Worm (Caenorhabditis elegans) whole organism, late embryonic: ENCODE data around the gene die-1.

Experiments used
- C08G9.2 ChIP-seq: sonication (generic microtip); optimal IDR thresholded peaks from 2 replicates; lab custom pipeline; 2016; ENCODE audit warnings: mild to moderate bottlenecking, missing genetic modification characterization, moderate library complexity, missing compliant biosample characterization
- C38D4.7 ChIP-seq: fragments of 200-800 bp; sonication (Bioruptor generic); optimal IDR thresholded peaks from 2 replicates; lab custom pipeline; 2018; ENCODE audit warnings: mild to moderate bottlenecking, missing genetic modification characterization, moderate library complexity, missing compliant biosample characterization
- F13H6.1 ChIP-seq: sonication (generic microtip); optimal IDR thresholded peaks from 2 replicates; lab custom pipeline; 2016; ENCODE audit warnings: missing genetic modification characterization, missing compliant biosample characterization
- K02D7.2 ChIP-seq: sonication (generic microtip); optimal IDR thresholded peaks from 2 replicates; lab custom pipeline; 2017; ENCODE audit warnings: mild to moderate bottlenecking, missing genetic modification characterization, missing compliant biosample characterization
- K09A11.1 ChIP-seq: sonication (generic microtip); optimal IDR thresholded peaks from 2 replicates; lab custom pipeline; 2017; ENCODE audit warnings: antibody characterized with exemption, mild to moderate bottlenecking, missing genetic modification characterization, missing compliant biosample characterization; ENCODE audit not compliant: insufficient read depth
- ahr-1 ChIP-seq: sonication (generic microtip); optimal IDR thresholded peaks from 2 replicates; lab custom pipeline; 2016; ENCODE audit warnings: missing genetic modification characterization, missing compliant biosample characterization
- ceh-14 ChIP-seq: sonication (generic microtip); optimal IDR thresholded peaks from 2 replicates; lab custom pipeline; 2016; ENCODE audit warnings: missing genotype, missing genetic modification characterization, missing compliant biosample characterization
- ceh-19 ChIP-seq: fragments of 200-800 bp; sonication (Bioruptor generic); optimal IDR thresholded peaks from 2 replicates; lab custom pipeline; 2018; ENCODE audit warnings: mild to moderate bottlenecking, missing genetic modification characterization, missing compliant biosample characterization
- ceh-24 ChIP-seq: sonication (generic microtip); optimal IDR thresholded peaks from 2 replicates; lab custom pipeline; 2016; ENCODE audit warnings: mild to moderate bottlenecking, missing genetic modification characterization, missing compliant biosample characterization
- ceh-31 ChIP-seq: sonication (generic microtip); optimal IDR thresholded peaks from 2 replicates; lab custom pipeline; 2016; ENCODE audit warnings: missing genetic modification characterization, missing compliant biosample characterization
- ceh-34 ChIP-seq: sonication (generic microtip); optimal IDR thresholded peaks from 2 replicates; lab custom pipeline; 2016; ENCODE audit warnings: mild to moderate bottlenecking, missing genetic modification characterization, missing compliant biosample characterization
- ceh-45 ChIP-seq: fragments of 200-800 bp; sonication (Bioruptor generic); IDR thresholded peaks from 2 replicates; pipeline ENCODE4 v1.3.6; 2022; ENCODE audit warnings: missing genetic modification reagents, missing genetic modification characterization, missing compliant biosample characterization
- ceh-6 ChIP-seq: fragments of 200-800 bp; sonication (Bioruptor generic); optimal IDR thresholded peaks from 2 replicates; lab custom pipeline; 2018; ENCODE audit warnings: mild to moderate bottlenecking, missing genetic modification characterization, missing compliant biosample characterization
- ceh-9 ChIP-seq: sonication (generic microtip); optimal IDR thresholded peaks from 2 replicates; lab custom pipeline; 2016; ENCODE audit warnings: mild to moderate bottlenecking, missing genetic modification characterization, inconsistent platforms, missing compliant biosample characterization
- elt-2 ChIP-seq: sonication (generic microtip); optimal IDR thresholded peaks from 2 replicates; lab custom pipeline; 2016; ENCODE audit warnings: missing genetic modification reagents, missing genetic modification characterization, missing compliant biosample characterization
- elt-4 ChIP-seq: sonication (generic microtip); optimal IDR thresholded peaks from 2 replicates; lab custom pipeline; 2016; ENCODE audit warnings: missing genetic modification characterization, missing compliant biosample characterization
- ets-4 ChIP-seq: sonication (generic microtip); optimal IDR thresholded peaks from 2 replicates; lab custom pipeline; 2016; ENCODE audit warnings: missing genetic modification characterization, missing compliant biosample characterization
- fkh-10 ChIP-seq: fragments of 150-350 bp; optimal IDR thresholded peaks from 2 replicates; lab custom pipeline; 2014; ENCODE audit warnings: missing biosample characterization, missing genetic modification reagents, missing genetic modification characterization
- fkh-6 ChIP-seq: sonication (generic microtip); optimal IDR thresholded peaks from 2 replicates; lab custom pipeline; 2016; ENCODE audit warnings: missing genetic modification characterization, missing compliant biosample characterization
- hlh-13 ChIP-seq: fragments of 200-800 bp; sonication (Bioruptor generic); optimal IDR thresholded peaks from 2 replicates; lab custom pipeline; 2018; ENCODE audit warnings: mild to moderate bottlenecking, missing genetic modification characterization, missing compliant biosample characterization
- hlh-6 ChIP-seq: sonication (generic microtip); optimal IDR thresholded peaks from 2 replicates; lab custom pipeline; 2016; ENCODE audit warnings: missing genotype, missing genetic modification characterization, missing compliant biosample characterization
- lim-6 ChIP-seq: sonication (generic microtip); optimal IDR thresholded peaks from 2 replicates; lab custom pipeline; 2016; ENCODE audit warnings: missing genetic modification characterization, missing compliant biosample characterization
- lin-11 ChIP-seq: fragments of 200-800 bp; sonication (Bioruptor generic); optimal IDR thresholded peaks from 2 replicates; lab custom pipeline; 2018; ENCODE audit warnings: mild to moderate bottlenecking, missing genetic modification characterization, missing compliant biosample characterization
- mec-3 ChIP-seq: sonication (generic microtip); optimal IDR thresholded peaks from 2 replicates; lab custom pipeline; 2016; ENCODE audit warnings: borderline replicate concordance, missing genetic modification characterization, missing compliant biosample characterization
- nfya-1 ChIP-seq: sonication (generic microtip); optimal IDR thresholded peaks from 2 replicates; lab custom pipeline; 2017; ENCODE audit warnings: missing genetic modification characterization, mild to moderate bottlenecking, missing compliant biosample characterization, antibody characterized with exemption, moderate library complexity
- nhr-232 ChIP-seq: sonication (generic microtip); optimal IDR thresholded peaks from 2 replicates; lab custom pipeline; 2016; ENCODE audit warnings: missing genetic modification characterization, missing compliant biosample characterization
- npax-4 ChIP-seq: sonication (generic microtip); optimal IDR thresholded peaks from 2 replicates; lab custom pipeline; 2016; ENCODE audit warnings: missing genetic modification characterization, missing compliant biosample characterization
- odd-2 ChIP-seq: sonication (generic microtip); optimal IDR thresholded peaks from 2 replicates; lab custom pipeline; 2017; ENCODE audit warnings: antibody characterized with exemption, mild to moderate bottlenecking, missing genetic modification characterization, missing compliant biosample characterization
- pat-9 ChIP-seq: fragments of 200-800 bp; sonication (Bioruptor generic); optimal IDR thresholded peaks from 2 replicates; lab custom pipeline; 2018; ENCODE audit warnings: mild to moderate bottlenecking, missing genetic modification characterization, moderate library complexity, missing compliant biosample characterization
- pqm-1 ChIP-seq: sonication (generic microtip); optimal IDR thresholded peaks from 2 replicates; lab custom pipeline; 2016; ENCODE audit warnings: missing genetic modification characterization, missing compliant biosample characterization
- ref-2 ChIP-seq: sonication (generic microtip); optimal IDR thresholded peaks from 2 replicates; lab custom pipeline; 2016; ENCODE audit warnings: missing genetic modification characterization, missing compliant biosample characterization
- rnt-1 ChIP-seq: sonication (generic microtip); optimal IDR thresholded peaks from 2 replicates; lab custom pipeline; 2016; ENCODE audit warnings: missing genetic modification characterization, missing compliant biosample characterization
- sdc-2 ChIP-seq: sonication (generic microtip); optimal IDR thresholded peaks from 2 replicates; lab custom pipeline; 2016; ENCODE audit warnings: missing genotype, missing genetic modification characterization, missing compliant biosample characterization
- sox-4 ChIP-seq: sonication (generic microtip); optimal IDR thresholded peaks from 2 replicates; lab custom pipeline; 2017; ENCODE audit warnings: mild to moderate bottlenecking, missing genetic modification characterization, inconsistent platforms, missing compliant biosample characterization
- syd-9 ChIP-seq: sonication (generic microtip); optimal IDR thresholded peaks from 2 replicates; lab custom pipeline; 2016; ENCODE audit warnings: mild to moderate bottlenecking, missing genetic modification characterization, moderate library complexity, missing compliant biosample characterization
- unc-42 ChIP-seq: sonication (generic microtip); optimal IDR thresholded peaks from 2 replicates; lab custom pipeline; 2016; ENCODE audit warnings: missing genotype, missing genetic modification characterization, missing compliant biosample characterization
- unc-55 ChIP-seq: sonication (generic microtip); optimal IDR thresholded peaks from 2 replicates; lab custom pipeline; 2017; ENCODE audit warnings: missing biosample characterization, missing genetic modification reagents, missing genetic modification characterization
- unc-86 ChIP-seq: sonication (generic microtip); optimal IDR thresholded peaks from 2 replicates; lab custom pipeline; 2016; ENCODE audit warnings: missing genetic modification characterization, missing compliant biosample characterization
- zip-5 ChIP-seq: sonication (generic microtip); optimal IDR thresholded peaks from 2 replicates; lab custom pipeline; 2016; ENCODE audit warnings: missing genetic modification characterization, missing compliant biosample characterization

The die-1 gene

ce11 chrII:10048568-10048967 lies 19.1 kb downstream of the die-1 start, which contains the start of gene flp-4:
TSS of gene flp-4 (plus strand) at chrII:10048868.
- TF ChIP-seq pqm-1, result no peak
- TF ChIP-seq ref-2 (tag; lab: Kevin White, UChicago), result no peak
- TF ChIP-seq elt-2 (tag; lab: Kevin White, UChicago), result no peak
- TF ChIP-seq C08G9.2, result no peak
- no peak for TF ChIP-seq odd-2 (tag; lab: Kevin White, UChicago)
- TF ChIP-seq K09A11.1 (tag; lab: Kevin White, UChicago), result no peak
- no peak for TF ChIP-seq ceh-9
- no peak for TF ChIP-seq fkh-10 (GFP tag; lab: Kevin White, UChicago)
- no peak for TF ChIP-seq elt-4 (tag; lab: Kevin White, UChicago)
- TF ChIP-seq ahr-1, result no peak
- TF ChIP-seq ets-4 (tag; lab: Kevin White, UChicago), result no peak
- TF ChIP-seq sdc-2 (tag; lab: Kevin White, UChicago), result no peak
- TF ChIP-seq ceh-34 (tag; lab: Kevin White, UChicago), result no peak
- no peak for TF ChIP-seq nhr-232
- TF ChIP-seq syd-9 (tag; lab: Kevin White, UChicago), result no peak
- TF ChIP-seq lin-11 (tag; lab: Kevin White, UChicago), result no peak
- no peak for TF ChIP-seq fkh-6

- TF ChIP-seq zip-5 (no peak), ceh-24 (no peak), unc-86 (no peak), rnt-1 (tag; lab: Kevin White, UChicago) (no peak), lim-6 (tag; lab: Kevin White, UChicago) (no peak), ceh-9 (no peak), K09A11.1 (tag; lab: Kevin White, UChicago) (no peak), pat-9 (tag; lab: Kevin White, UChicago) (no peak), ceh-6 (GFP tag; lab: Kevin White, UChicago) (no peak), ceh-45 (no peak), K02D7.2 (tag; lab: Kevin White, UChicago) (no peak), ets-4 (tag; lab: Kevin White, UChicago) (no peak), fkh-6 (no peak), ceh-19 (GFP tag; lab: Kevin White, UChicago) (no peak), hlh-13 (GFP tag; lab: Kevin White, UChicago) (no peak), sox-4 (no peak), F13H6.1 (no peak), odd-2 (tag; lab: Kevin White, UChicago) (no peak)
- TF ChIP-seq, all 69 proteins: peak for 0
Measured at ce11 chrII:10045670-10046069, 22.0 kb downstream of the die-1 start.

DNA sequence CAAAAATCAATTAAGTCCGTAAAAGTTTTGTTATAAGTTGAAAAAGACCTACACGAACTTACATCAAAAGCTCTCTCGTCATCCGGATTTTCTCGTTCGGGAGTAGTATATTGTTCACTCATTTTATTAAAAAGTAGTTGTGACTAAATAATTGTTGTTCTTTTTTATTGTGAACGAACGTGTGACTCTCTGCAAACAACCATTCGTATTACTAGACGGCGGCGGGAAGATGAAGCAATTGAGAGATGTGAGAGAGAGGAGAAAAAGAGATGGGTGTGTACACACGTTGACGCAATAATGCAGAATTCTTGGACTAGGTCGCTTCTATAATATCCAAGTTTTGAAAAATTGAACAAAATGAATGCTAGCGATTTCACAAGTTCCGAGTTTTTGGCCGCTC lies 22.8 kb downstream of the die-1 start, which contains the start of the genes F52H3.11 and bath-38:
F52H3.11 (minus strand) TSS at position 203 of the 400 bp plus-strand sequence.
bath-38 (minus strand) TSS at position 310 of the 400 bp plus-strand sequence.
- TF ChIP-seq ceh-19 (GFP tag; lab: Kevin White, UChicago) (no peak), hlh-6 (tag; lab: Kevin White, UChicago) (no peak), nfya-1 (tag; lab: Kevin White, UChicago) (peak; percentile 15), unc-42 (peak; percentile 13), ceh-14 (tag; lab: Kevin White, UChicago) (no peak), ceh-31 (peak; percentile 42), mec-3 (no peak), C38D4.7 (no peak), npax-4 (no peak), unc-55 (GFP tag; lab: Kevin White, UChicago) (no peak)
- TF ChIP-seq, all 69 proteins: peak for 3
